Worm (Caenorhabditis elegans): Measurements from ENCODE around the gene C04C3.14.
"Not testable (repeated sequence)": the region's sequence is repeated elsewhere in the genome, so short reads cannot be mapped to it uniquely, and the experiment has no call there.

DNA sequence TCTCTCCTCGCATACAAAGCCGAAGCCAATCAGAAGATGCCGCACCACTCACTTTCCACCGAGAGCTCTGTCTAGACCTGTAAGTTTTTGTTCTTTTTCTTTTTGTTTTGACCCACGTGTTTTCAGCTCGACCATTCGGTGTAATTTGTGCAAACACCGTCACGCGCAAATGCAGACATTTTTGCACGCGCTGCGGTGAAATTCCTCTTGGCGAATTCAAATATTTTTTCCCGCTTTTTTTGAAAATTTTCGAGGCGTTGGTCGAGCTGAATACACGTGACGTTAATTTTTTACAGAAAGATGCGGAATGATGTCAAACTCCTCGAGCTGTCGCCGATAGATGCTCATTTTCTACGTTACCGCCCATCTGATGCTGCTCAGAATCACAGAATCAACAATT lies 1.6 kb upstream of the C04C3.14 start, which contains the start of gene C04C3.4:
- not testable (repeated sequence) for TF ChIP-seq elt-1 (tag; optimal IDR thresholded peaks at IDR 0.05; ENCODE audit: borderline replicate concordance, insufficient read depth); mab-5 (tag; optimal IDR thresholded peaks at IDR 0.05); ham-2 (GFP tag; optimal IDR thresholded peaks at IDR 0.05); ceh-83 (GFP tag; optimal IDR thresholded peaks at IDR 0.05); tbx-8 (GFP tag; optimal IDR thresholded peaks at IDR 0.05); elt-3 (tag; optimal IDR thresholded peaks at IDR 0.05); pha-4 (tag; optimal IDR thresholded peaks at IDR 0.05); unc-39 (tag; optimal IDR thresholded peaks at IDR 0.05); mep-1 (tag; optimal IDR thresholded peaks at IDR 0.05); nhr-237 (tag; optimal IDR thresholded peaks at IDR 0.05); blmp-1 (tag; optimal IDR thresholded peaks at IDR 0.05); nhr-28 (tag; optimal IDR thresholded peaks at IDR 0.05)
